Fruit fly (Drosophila melanogaster): ENCODE data around the gene CG16736.

- no peak for TF ChIP-seq acj6 (GFP tag; optimal IDR thresholded peaks at IDR 0.05)
- no peak for TF ChIP-seq pdm3 (GFP tag; optimal IDR thresholded peaks at IDR 0.05)
- no peak for TF ChIP-seq dac (GFP tag; optimal IDR thresholded peaks at IDR 0.05)
- TF ChIP-seq Sox14 (GFP tag; optimal IDR thresholded peaks at IDR 0.05): peak; percentile 61
- TF ChIP-seq OdsH (GFP tag; optimal IDR thresholded peaks at IDR 0.05): no peak
- TF ChIP-seq CG8632 (GFP tag; optimal IDR thresholded peaks at IDR 0.05): no peak
- no peak for TF ChIP-seq CG10631 (GFP tag; optimal IDR thresholded peaks at IDR 0.05)
Measured at dm6 chr3R:9214235-9214634, 43.3 kb downstream of the CG16736 start.
